Fruit fly (Drosophila melanogaster): ENCODE results near the gene Frl.

DNA sequence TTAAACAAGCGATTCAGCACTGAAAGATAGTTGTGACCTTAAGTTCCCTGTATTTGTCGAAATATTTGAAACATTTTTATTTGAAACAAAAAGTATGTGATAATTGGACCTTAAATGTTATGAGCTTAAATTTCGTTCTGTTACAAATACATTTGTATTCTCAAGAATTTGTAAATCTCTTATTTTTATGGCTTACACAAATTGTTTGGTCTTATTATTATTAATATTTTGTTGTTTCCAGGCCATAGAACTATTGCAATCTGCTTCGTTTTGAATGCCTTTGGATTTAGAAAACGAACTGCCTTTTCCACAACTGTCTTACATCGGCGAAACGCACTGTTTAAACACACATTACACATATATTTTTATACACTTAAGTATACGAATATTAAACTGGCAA is 18.5 kb upstream of the Frl start, which contains the start of gene CG6661:
- no peak for TF ChIP-seq Abd-B (GFP tag; optimal IDR thresholded peaks at IDR 0.05)
- no peak for TF ChIP-seq CG9705 (GFP tag; optimal IDR thresholded peaks at IDR 0.05)
- no peak for TF ChIP-seq jim (GFP tag; optimal IDR thresholded peaks at IDR 0.05)

Measured in whole organism, wandering third instar larva.